Worm (Caenorhabditis elegans) whole organism, late embryonic: ENCODE results near the gene spds-1.

ENCODE experiments used
- F13H6.1 ChIP-seq: sonication (generic microtip); optimal IDR thresholded peaks from 2 replicates; lab custom pipeline; 2016; ENCODE audit warnings: missing genetic modification characterization, missing compliant biosample characterization
- K02D7.2 ChIP-seq: sonication (generic microtip); optimal IDR thresholded peaks from 2 replicates; lab custom pipeline; 2017; ENCODE audit warnings: mild to moderate bottlenecking, missing genetic modification characterization, missing compliant biosample characterization
- K09A11.1 ChIP-seq: sonication (generic microtip); optimal IDR thresholded peaks from 2 replicates; lab custom pipeline; 2017; ENCODE audit warnings: antibody characterized with exemption, mild to moderate bottlenecking, missing genetic modification characterization, missing compliant biosample characterization; ENCODE audit not compliant: insufficient read depth
- ahr-1 ChIP-seq: sonication (generic microtip); optimal IDR thresholded peaks from 2 replicates; lab custom pipeline; 2016; ENCODE audit warnings: missing genetic modification characterization, missing compliant biosample characterization
- ama-1 ChIP-seq: fragments of 150-350 bp; optimal IDR thresholded peaks from 2 replicates; lab custom pipeline; 2014
- ceh-18 ChIP-seq: sonication (generic microtip); optimal IDR thresholded peaks from 2 replicates; lab custom pipeline; 2016; ENCODE audit warnings: missing genetic modification characterization, missing compliant biosample characterization
- ceh-19 ChIP-seq: fragments of 200-800 bp; sonication (Bioruptor generic); optimal IDR thresholded peaks from 2 replicates; lab custom pipeline; 2018; ENCODE audit warnings: mild to moderate bottlenecking, missing genetic modification characterization, missing compliant biosample characterization
- ceh-31 ChIP-seq: sonication (generic microtip); optimal IDR thresholded peaks from 2 replicates; lab custom pipeline; 2016; ENCODE audit warnings: missing genetic modification characterization, missing compliant biosample characterization
- ceh-48 ChIP-seq: sonication (generic microtip); optimal IDR thresholded peaks from 2 replicates; lab custom pipeline; 2016; ENCODE audit warnings: missing genetic modification characterization, inconsistent platforms, missing compliant biosample characterization
- ceh-9 ChIP-seq: sonication (generic microtip); optimal IDR thresholded peaks from 2 replicates; lab custom pipeline; 2016; ENCODE audit warnings: mild to moderate bottlenecking, missing genetic modification characterization, inconsistent platforms, missing compliant biosample characterization
- dmd-4 ChIP-seq: sonication (generic microtip); optimal IDR thresholded peaks from 2 replicates; lab custom pipeline; 2016; ENCODE audit warnings: borderline replicate concordance, missing genetic modification characterization, missing compliant biosample characterization
- dve-1 ChIP-seq: sonication (generic microtip); optimal IDR thresholded peaks from 2 replicates; lab custom pipeline; 2017; ENCODE audit warnings: antibody characterized with exemption, mild to moderate bottlenecking, missing genetic modification characterization, missing compliant biosample characterization
- elt-2 ChIP-seq: sonication (generic microtip); optimal IDR thresholded peaks from 2 replicates; lab custom pipeline; 2016; ENCODE audit warnings: missing genetic modification reagents, missing genetic modification characterization, missing compliant biosample characterization
- fkh-10 ChIP-seq: fragments of 150-350 bp; optimal IDR thresholded peaks from 2 replicates; lab custom pipeline; 2014; ENCODE audit warnings: missing biosample characterization, missing genetic modification reagents, missing genetic modification characterization
- fkh-6 ChIP-seq: sonication (generic microtip); optimal IDR thresholded peaks from 2 replicates; lab custom pipeline; 2016; ENCODE audit warnings: missing genetic modification characterization, missing compliant biosample characterization
- gmeb-2 ChIP-seq: sonication (generic microtip); optimal IDR thresholded peaks from 2 replicates; lab custom pipeline; 2016; ENCODE audit warnings: missing genetic modification characterization, inconsistent platforms, missing compliant biosample characterization
- hlh-15 ChIP-seq: sonication (generic microtip); optimal IDR thresholded peaks from 2 replicates; lab custom pipeline; 2016; ENCODE audit warnings: missing genetic modification characterization, missing compliant biosample characterization
- hlh-30 ChIP-seq: sonication (generic microtip); optimal IDR thresholded peaks from 2 replicates; lab custom pipeline; 2017; ENCODE audit warnings: antibody characterized with exemption, missing genetic modification characterization, missing compliant biosample characterization; ENCODE audit not compliant: insufficient read depth
- hlh-6 ChIP-seq: sonication (generic microtip); optimal IDR thresholded peaks from 2 replicates; lab custom pipeline; 2016; ENCODE audit warnings: missing genotype, missing genetic modification characterization, missing compliant biosample characterization
- lin-11 ChIP-seq: fragments of 200-800 bp; sonication (Bioruptor generic); optimal IDR thresholded peaks from 2 replicates; lab custom pipeline; 2018; ENCODE audit warnings: mild to moderate bottlenecking, missing genetic modification characterization, missing compliant biosample characterization
- madf-2 ChIP-seq: sonication (generic microtip); optimal IDR thresholded peaks from 2 replicates; lab custom pipeline; 2017; ENCODE audit warnings: missing genetic modification characterization, missing compliant biosample characterization
- nhr-232 ChIP-seq: sonication (generic microtip); optimal IDR thresholded peaks from 2 replicates; lab custom pipeline; 2016; ENCODE audit warnings: missing genetic modification characterization, missing compliant biosample characterization
- odd-2 ChIP-seq: sonication (generic microtip); optimal IDR thresholded peaks from 2 replicates; lab custom pipeline; 2017; ENCODE audit warnings: antibody characterized with exemption, mild to moderate bottlenecking, missing genetic modification characterization, missing compliant biosample characterization
- pag-3 ChIP-seq: sonication (generic microtip); optimal IDR thresholded peaks from 2 replicates; lab custom pipeline; 2016; ENCODE audit warnings: missing compliant biosample characterization, missing genetic modification characterization, borderline replicate concordance
- pax-1 ChIP-seq: fragments of 150-350 bp; optimal IDR thresholded peaks from 2 replicates; lab custom pipeline; 2014; ENCODE audit warnings: missing biosample characterization, missing genetic modification characterization
- ref-2 ChIP-seq: sonication (generic microtip); optimal IDR thresholded peaks from 2 replicates; lab custom pipeline; 2016; ENCODE audit warnings: missing genetic modification characterization, missing compliant biosample characterization
- sox-4 ChIP-seq: sonication (generic microtip); optimal IDR thresholded peaks from 2 replicates; lab custom pipeline; 2017; ENCODE audit warnings: mild to moderate bottlenecking, missing genetic modification characterization, inconsistent platforms, missing compliant biosample characterization
- ttx-3 ChIP-seq: sonication (generic microtip); optimal IDR thresholded peaks from 2 replicates; lab custom pipeline; 2016; ENCODE audit warnings: missing genetic modification reagents, missing genetic modification characterization, missing compliant biosample characterization
- unc-3 ChIP-seq, 2 experiments: fragments of 200-800 bp in 1 of 2; sonication (Bioruptor generic) in 1 of 2; sonication (generic microtip) in 1 of 2; conservative IDR thresholded peaks in 1 of 2; optimal IDR thresholded peaks in 1 of 2; 2 replicates each; pipeline versions ENCODE4 v1.3.6 to Lab custom; 2016 to 2022; ENCODE audit warnings: missing compliant biosample characterization in 2 of 2, missing genetic modification characterization in 2 of 2, missing genetic modification reagents in 1 of 2
- unc-42 ChIP-seq: sonication (generic microtip); optimal IDR thresholded peaks from 2 replicates; lab custom pipeline; 2016; ENCODE audit warnings: missing genotype, missing genetic modification characterization, missing compliant biosample characterization
- unc-55 ChIP-seq: sonication (generic microtip); optimal IDR thresholded peaks from 2 replicates; lab custom pipeline; 2017; ENCODE audit warnings: missing biosample characterization, missing genetic modification reagents, missing genetic modification characterization
- unc-86 ChIP-seq: sonication (generic microtip); optimal IDR thresholded peaks from 2 replicates; lab custom pipeline; 2016; ENCODE audit warnings: missing genetic modification characterization, missing compliant biosample characterization
- zip-5 ChIP-seq: sonication (generic microtip); optimal IDR thresholded peaks from 2 replicates; lab custom pipeline; 2016; ENCODE audit warnings: missing genetic modification characterization, missing compliant biosample characterization

The spds-1 gene

ce11 chrII:12806602-12807182 is at the start of gene spds-1:
spds-1 (plus strand) TSS chrII:12806899.
- TF ChIP-seq ttx-3 (tag; lab: Kevin White, UChicago) (no peak), dmd-4 (no peak), elt-2 (peak; percentile 76), nhr-232 (tag; lab: Kevin White, UChicago) (no peak), ceh-48 (tag; lab: Kevin White, UChicago) (no peak)
- TF ChIP-seq, all 69 proteins: peak for 1

ce11 chrII:12760497-12760896 is 46.2 kb upstream of the spds-1 start, which contains the start of gene cnp-2:
cnp-2 (plus strand) TSS chrII:12760797.
- TF ChIP-seq hlh-15 (tag; lab: Kevin White, UChicago): no peak
- TF ChIP-seq, all 69 proteins: peak for 0

- no peak for TF ChIP-seq sox-4 (tag; lab: Kevin White, UChicago)
- no peak for TF ChIP-seq unc-86
- no peak for TF ChIP-seq fkh-10
- no peak for TF ChIP-seq madf-2
- peak; percentile 67 for TF ChIP-seq hlh-6 (tag; lab: Kevin White, UChicago)
- TF ChIP-seq unc-55 (GFP tag; lab: Kevin White, UChicago): no peak
- TF ChIP-seq, all 69 proteins: peak for 1
These were observed 42.2 kb upstream of the spds-1 start for ce11 chrII:12764476-12764875.

- TF ChIP-seq hlh-30 (tag; lab: Kevin White, UChicago): peak; percentile 30
- no peak for TF ChIP-seq K02D7.2
- no peak for TF ChIP-seq ttx-3 (tag; lab: Kevin White, UChicago)
- no peak for TF ChIP-seq F13H6.1
- TF ChIP-seq ref-2 (tag; lab: Kevin White, UChicago): peak; percentile 5
- no peak for TF ChIP-seq fkh-6 (tag; lab: Kevin White, UChicago)
- peak; percentile 23 for TF ChIP-seq ceh-48 (tag; lab: Kevin White, UChicago)
These were observed 40.1 kb upstream of the spds-1 start for ce11 chrII:12766443-12767188.

ce11 chrII:12767258-12767824 is 39.4 kb upstream of the spds-1 start:
- no peak for TF ChIP-seq nhr-232 (tag; lab: Kevin White, UChicago)
- TF ChIP-seq lin-11 (tag; lab: Kevin White, UChicago): no peak
- TF ChIP-seq gmeb-2 (tag; lab: Kevin White, UChicago): no peak
- TF ChIP-seq ama-1 (lab: Kevin White, UChicago): no peak
- TF ChIP-seq hlh-6 (tag; lab: Kevin White, UChicago): peak; percentile 70

ce11 chrII:12768167-12768712 is 38.5 kb upstream of the spds-1 start, which contains the start of the genes vps-2 and tiar-2:
vps-2 (minus strand) TSS chrII:12768217.
tiar-2 (plus strand) TSS chrII:12768686.
- TF ChIP-seq ceh-31 (tag; lab: Kevin White, UChicago): no peak
- TF ChIP-seq fkh-10: no peak
- TF ChIP-seq unc-3 (GFP tag; conservative IDR thresholded peaks at IDR 0.05; lab: Robert Waterston, UW): no peak
- no peak for TF ChIP-seq unc-3 (tag; optimal IDR thresholded peaks at IDR 0.05; lab: Kevin White, UChicago)
- no peak for TF ChIP-seq pax-1 (tag; lab: Kevin White, UChicago)
- TF ChIP-seq zip-5 (tag; lab: Kevin White, UChicago): no peak
- TF ChIP-seq F13H6.1: no peak
- TF ChIP-seq ama-1 (lab: Kevin White, UChicago): no peak
- peak; percentile 73 for TF ChIP-seq unc-42 (tag; lab: Kevin White, UChicago)
- TF ChIP-seq odd-2 (tag; lab: Kevin White, UChicago): no peak
- TF ChIP-seq elt-2: peak; percentile 13
- no peak for TF ChIP-seq K09A11.1 (tag; lab: Kevin White, UChicago)
- TF ChIP-seq pag-3 (tag; lab: Kevin White, UChicago): no peak
- peak; percentile 59 for TF ChIP-seq ceh-48 (tag; lab: Kevin White, UChicago)
- no peak for TF ChIP-seq ahr-1 (tag; lab: Kevin White, UChicago)
- no peak for TF ChIP-seq ceh-19 (GFP tag; lab: Kevin White, UChicago)
- TF ChIP-seq ceh-18 (tag; lab: Kevin White, UChicago): no peak
- no peak for TF ChIP-seq ceh-9 (tag; lab: Kevin White, UChicago)
- TF ChIP-seq unc-86: no peak
- TF ChIP-seq dve-1 (tag; lab: Kevin White, UChicago): no peak
